Worm (Caenorhabditis elegans) whole organism, L2 larva: ENCODE measurements around the gene Y82E9BR.14.
"Not testable (repeated sequence)": the region's sequence is repeated elsewhere in the genome, so short reads cannot be mapped to it uniquely, and the experiment has no call there.

ENCODE experiments used
- F13H6.1 ChIP-seq: sonication (generic microtip); optimal IDR thresholded peaks from 2 replicates; lab custom pipeline; 2016; ENCODE audit warnings: missing genetic modification characterization, missing compliant biosample characterization
- R02D3.7 ChIP-seq: fragments of 150-350 bp; optimal IDR thresholded peaks from 2 replicates; lab custom pipeline; 2014; ENCODE audit warnings: missing biosample characterization, missing genetic modification characterization
- Y55F3AM.14 ChIP-seq: fragments of 200-800 bp; sonication (Bioruptor generic); optimal IDR thresholded peaks from 2 replicates; lab custom pipeline; 2018; ENCODE audit warnings: mild to moderate bottlenecking, missing genetic modification characterization, missing compliant biosample characterization
- ZK546.5 ChIP-seq: sonication (generic microtip); optimal IDR thresholded peaks from 2 replicates; lab custom pipeline; 2017; ENCODE audit warnings: missing biosample characterization, missing genetic modification characterization
- alr-1 ChIP-seq: fragments of 150-350 bp; optimal IDR thresholded peaks from 2 replicates; lab custom pipeline; 2014; ENCODE audit warnings: missing biosample characterization, missing genetic modification characterization
- blmp-1 ChIP-seq: sonication (generic microtip); optimal IDR thresholded peaks from 2 replicates; lab custom pipeline; 2017; ENCODE audit warnings: missing genetic modification characterization, mild to moderate bottlenecking, missing compliant biosample characterization, antibody characterized with exemption, moderate library complexity; ENCODE audit not compliant: insufficient read depth
- ceh-16 ChIP-seq: fragments of 150-350 bp; optimal IDR thresholded peaks from 2 replicates; lab custom pipeline; 2014; ENCODE audit warnings: missing biosample characterization, missing genetic modification characterization
- crh-2 ChIP-seq: sonication (generic microtip); optimal IDR thresholded peaks from 2 replicates; lab custom pipeline; 2017; ENCODE audit warnings: missing biosample characterization, missing genetic modification characterization
- dmd-4 ChIP-seq: sonication (generic microtip); optimal IDR thresholded peaks from 2 replicates; lab custom pipeline; 2017; ENCODE audit warnings: missing biosample characterization, missing genetic modification characterization
- elt-3 ChIP-seq: sonication (generic microtip); optimal IDR thresholded peaks from 2 replicates; lab custom pipeline; 2017; ENCODE audit warnings: missing biosample characterization, missing genetic modification characterization
- gmeb-1 ChIP-seq: fragments of 150-350 bp; optimal IDR thresholded peaks from 2 replicates; lab custom pipeline; 2014; ENCODE audit warnings: missing biosample characterization, missing genetic modification characterization
- lin-11 ChIP-seq: fragments of 150-350 bp; sonication (generic microtip); optimal IDR thresholded peaks from 2 replicates; lab custom pipeline; 2014; ENCODE audit warnings: missing biosample characterization, missing genetic modification characterization, inconsistent platforms, mixed read lengths
- lin-13 ChIP-seq: fragments of 150-350 bp; optimal IDR thresholded peaks from 2 replicates; lab custom pipeline; 2014; ENCODE audit warnings: missing biosample characterization, missing genetic modification reagents, missing genetic modification characterization
- mab-5 ChIP-seq: fragments of 150-350 bp; optimal IDR thresholded peaks from 2 replicates; lab custom pipeline; 2014; ENCODE audit warnings: missing biosample characterization, missing genetic modification characterization
- mbf-1 ChIP-seq: sonication (generic microtip); optimal IDR thresholded peaks from 2 replicates; lab custom pipeline; 2017; ENCODE audit warnings: missing biosample characterization, missing genetic modification characterization
- nhr-10 ChIP-seq: sonication (generic microtip); optimal IDR thresholded peaks from 2 replicates; lab custom pipeline; 2017; ENCODE audit warnings: missing biosample characterization, missing genetic modification characterization
- nhr-11 ChIP-seq: fragments of 150-350 bp; optimal IDR thresholded peaks from 2 replicates; lab custom pipeline; 2014; ENCODE audit warnings: missing biosample characterization, missing genetic modification characterization
- nhr-12 ChIP-seq: fragments of 150-350 bp; optimal IDR thresholded peaks from 2 replicates; lab custom pipeline; 2014; ENCODE audit warnings: missing biosample characterization, missing genetic modification characterization
- nhr-129 ChIP-seq: fragments of 150-350 bp; optimal IDR thresholded peaks from 2 replicates; lab custom pipeline; 2014; ENCODE audit warnings: missing biosample characterization, missing genetic modification characterization
- nhr-21 ChIP-seq: fragments of 150-350 bp; optimal IDR thresholded peaks from 2 replicates; lab custom pipeline; 2014; ENCODE audit warnings: missing biosample characterization, missing genetic modification characterization
- nhr-23 ChIP-seq: fragments of 150-350 bp; optimal IDR thresholded peaks from 2 replicates; lab custom pipeline; 2014; ENCODE audit warnings: missing biosample characterization, missing genetic modification reagents, missing genetic modification characterization
- skn-1 ChIP-seq: sonication (generic microtip); optimal IDR thresholded peaks from 2 replicates; lab custom pipeline; 2017; ENCODE audit warnings: missing biosample characterization, missing genetic modification characterization
- sma-3 ChIP-seq: sonication (generic microtip); optimal IDR thresholded peaks from 2 replicates; lab custom pipeline; 2016; ENCODE audit warnings: missing genetic modification reagents, missing genetic modification characterization, missing compliant biosample characterization
- sma-9 ChIP-seq, 2 experiments: fragments of 150-350 bp in 1 of 2; sonication (generic microtip) in 1 of 2; optimal IDR thresholded peaks; 2 replicates each; lab custom pipeline; 2014 to 2016; ENCODE audit warnings: missing genetic modification characterization in 2 of 2, mild to moderate bottlenecking in 1 of 2, missing biosample characterization in 1 of 2, missing compliant biosample characterization in 1 of 2, missing genetic modification reagents in 1 of 2, moderate library complexity in 1 of 2
- unc-39 ChIP-seq: fragments of 150-350 bp; optimal IDR thresholded peaks from 2 replicates; lab custom pipeline; 2014; ENCODE audit warnings: missing biosample characterization, missing genetic modification characterization
- unc-62 ChIP-seq: fragments of 150-350 bp; optimal IDR thresholded peaks from 2 replicates; lab custom pipeline; 2014; ENCODE audit warnings: missing biosample characterization, missing genetic modification reagents, missing genetic modification characterization
- ztf-1 ChIP-seq: fragments of 200-800 bp; sonication (Bioruptor generic); conservative IDR thresholded peaks from 2 replicates; pipeline ENCODE4 v1.3.6; 2022; ENCODE audit warnings: missing genetic modification characterization, missing compliant biosample characterization
- ztf-11 ChIP-seq: sonication (generic microtip); optimal IDR thresholded peaks from 2 replicates; lab custom pipeline; 2017; ENCODE audit warnings: missing biosample characterization, missing genetic modification characterization
- ztf-4 ChIP-seq: fragments of 150-350 bp; optimal IDR thresholded peaks from 2 replicates; lab custom pipeline; 2014; ENCODE audit warnings: missing biosample characterization, missing genetic modification characterization

Gene Y82E9BR.14

ce11 chrIII:1375491-1375890 lies 38.4 kb downstream of the Y82E9BR.14 start, which contains the start of gene Y82E9BR.10:
TSS of gene Y82E9BR.10 (minus strand) at chrIII:1375591.
- not testable (repeated sequence) for TF ChIP-seq lin-13; ztf-11 (tag; lab: Kevin White, UChicago); nhr-21 (tag; lab: Kevin White, UChicago)

ce11 chrIII:1374355-1374807 lies 39.5 kb downstream of the Y82E9BR.14 start, which contains the start of gene Y82E9BR.20:
TSS of gene Y82E9BR.20 (plus strand) at chrIII:1374405.
- TF ChIP-seq crh-2 (tag; lab: Kevin White, UChicago): no peak
- no peak for TF ChIP-seq elt-3 (tag; lab: Kevin White, UChicago)
- no peak for TF ChIP-seq lin-13
- TF ChIP-seq nhr-10 (tag; lab: Kevin White, UChicago): no peak
- TF ChIP-seq alr-1 (tag; lab: Kevin White, UChicago): no peak
- TF ChIP-seq nhr-11 (tag; lab: Kevin White, UChicago): no peak
- TF ChIP-seq Y55F3AM.14: no peak
- no peak for TF ChIP-seq mab-5 (tag; lab: Kevin White, UChicago)

ce11 chrIII:1372563-1372962 lies 41.4 kb downstream of the Y82E9BR.14 start:
- TF ChIP-seq nhr-23 (tag; lab: Kevin White, UChicago) (no peak), ceh-16 (no peak), gmeb-1 (tag; lab: Kevin White, UChicago) (no peak), ztf-1 (GFP tag; lab: Robert Waterston, UW) (no peak), F13H6.1 (tag; lab: Kevin White, UChicago) (no peak), R02D3.7 (tag; lab: Kevin White, UChicago) (no peak), ZK546.5 (tag; lab: Kevin White, UChicago) (no peak), blmp-1 (tag; lab: Kevin White, UChicago) (no peak), unc-39 (tag; lab: Kevin White, UChicago) (no peak), nhr-10 (tag; lab: Kevin White, UChicago) (no peak), unc-62 (GFP tag; lab: Kevin White, UChicago) (no peak), nhr-12 (no peak), lin-11 (tag; lab: Kevin White, UChicago) (no peak), skn-1 (tag; lab: Kevin White, UChicago) (no peak)

ce11 chrIII:1359669-1360068 lies 54.2 kb downstream of the Y82E9BR.14 start, which contains the start of gene Y82E9BR.9:
TSS of gene Y82E9BR.9 (minus strand) at chrIII:1359769.
- TF ChIP-seq mbf-1 (tag; lab: Kevin White, UChicago) (no peak), alr-1 (tag; lab: Kevin White, UChicago) (no peak), gmeb-1 (tag; lab: Kevin White, UChicago) (no peak), unc-39 (tag; lab: Kevin White, UChicago) (no peak), mab-5 (tag; lab: Kevin White, UChicago) (no peak), sma-3 (GFP tag; lab: Kevin White, UChicago) (no peak), sma-9 (GFP tag; optimal IDR thresholded peaks at IDR 0.05; lab: Kevin White, UChicago) (no peak), sma-9 (tag; optimal IDR thresholded peaks at IDR 0.05; lab: Kevin White, UChicago) (no peak), dmd-4 (tag; lab: Kevin White, UChicago) (no peak), nhr-129 (tag; lab: Kevin White, UChicago) (no peak), nhr-21 (tag; lab: Kevin White, UChicago) (no peak), ztf-1 (GFP tag; lab: Robert Waterston, UW) (no peak), nhr-11 (tag; lab: Kevin White, UChicago) (no peak), crh-2 (tag; lab: Kevin White, UChicago) (no peak), ztf-4 (tag; lab: Kevin White, UChicago) (no peak), blmp-1 (tag; lab: Kevin White, UChicago) (no peak)
